Worm (Caenorhabditis elegans) whole organism, L1 larva: ENCODE results near the gene Y60A9.1.

Experiments
- C04F5.9 ChIP-seq: sonication (generic microtip); optimal IDR thresholded peaks from 2 replicates; lab custom pipeline; 2016; ENCODE audit warnings: missing genetic modification characterization, missing compliant biosample characterization
- jun-1 ChIP-seq: fragments of 150-350 bp; optimal IDR thresholded peaks from 2 replicates; lab custom pipeline; 2014; ENCODE audit warnings: missing biosample characterization, missing genetic modification reagents, missing genetic modification characterization
- snpc-4 ChIP-seq: fragments of 150-350 bp; optimal IDR thresholded peaks from 2 replicates; lab custom pipeline; 2014; ENCODE audit warnings: missing biosample characterization, missing genetic modification characterization

DNA sequence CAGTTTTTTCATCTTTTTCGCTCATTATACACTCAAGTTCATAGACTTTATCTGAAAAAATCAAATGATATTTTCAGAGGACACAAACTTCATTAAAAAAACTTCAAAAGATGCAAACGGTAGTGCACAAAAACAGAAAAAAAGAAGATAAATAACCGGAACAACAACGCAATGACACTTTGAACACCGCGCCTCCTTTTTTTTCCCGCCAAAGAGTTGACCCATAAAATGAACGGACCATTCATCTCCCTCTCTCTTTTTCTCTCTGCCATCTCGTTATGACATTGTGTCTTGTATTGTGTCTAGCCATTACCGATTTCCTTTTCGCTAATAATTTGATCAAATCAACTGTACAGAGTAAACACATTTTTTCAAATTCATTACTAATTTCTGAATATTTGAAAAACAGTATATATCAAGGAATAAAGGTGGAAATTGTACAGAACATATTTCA is 26.4 kb upstream of the Y60A9.1 start, which contains the start of gene F23D12.2:
- TF ChIP-seq snpc-4: no peak
- TF ChIP-seq C04F5.9 (tag; lab: Kevin White, UChicago): no peak
- TF ChIP-seq jun-1 (tag; lab: Kevin White, UChicago): no peak
